Worm (Caenorhabditis elegans): ENCODE measurements around the gene Y57A10B.7.

DNA sequence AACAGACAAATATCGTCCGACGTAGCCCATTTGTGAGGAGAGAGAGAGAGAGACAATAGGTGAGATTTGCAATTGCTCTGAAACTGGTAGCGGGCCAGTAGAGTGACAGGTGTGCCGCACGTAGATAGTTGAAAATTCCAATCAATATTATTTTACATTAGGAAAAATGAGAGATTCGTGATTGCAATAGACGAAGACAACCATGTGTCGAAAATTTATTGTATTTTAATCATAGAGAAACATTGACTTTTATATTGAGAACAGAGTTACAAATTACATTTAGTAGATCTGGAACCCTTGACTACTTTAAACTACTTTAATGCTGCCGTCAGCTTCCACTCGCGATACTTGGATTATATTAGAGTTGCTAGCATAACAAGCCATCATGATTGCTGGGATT lies 18.8 kb upstream of the Y57A10B.7 start, which contains the start of gene Y57A10C.1:
- TF ChIP-seq him-1 (tag; optimal IDR thresholded peaks at IDR 0.05) (no peak), W03F9.2 (tag; optimal IDR thresholded peaks at IDR 0.05) (no peak), dao-5 (tag; optimal IDR thresholded peaks at IDR 0.05) (no peak)
